Fruit fly (Drosophila melanogaster): Measurements from ENCODE around the gene Src64B.

- TF ChIP-seq CG4496 (GFP tag; IDR thresholded peaks at IDR 0.05) (no peak), Pif1B (GFP tag; optimal IDR thresholded peaks at IDR 0.05) (no peak), CG12605 (GFP tag; IDR thresholded peaks at IDR 0.05) (no peak), D1 (tag; optimal IDR thresholded peaks at IDR 0.05) (no peak), rn (GFP tag; IDR thresholded peaks at IDR 0.05) (no peak), CG8159 (tag; optimal IDR thresholded peaks at IDR 0.05) (no peak), CG34367 (tag; optimal IDR thresholded peaks at IDR 0.05) (no peak), CG10348 (GFP tag; IDR thresholded peaks at IDR 0.05) (no peak), CG15710 (tag; optimal IDR thresholded peaks at IDR 0.05) (no peak)
These were observed 35.9 kb downstream of the Src64B start for dm6 chr3L:4590051-4590450.
